Worm (Caenorhabditis elegans): Measurements from ENCODE around the gene flr-1.

The flr-1 gene

ce11 chrX:13456442-13456841 lies at the start of gene flr-1:
Gene flr-1 (minus strand): TSS chrX:13456542.
- no peak for TF ChIP-seq zip-5 (tag; optimal IDR thresholded peaks at IDR 0.05)
- no peak for TF ChIP-seq nfya-1 (tag; optimal IDR thresholded peaks at IDR 0.05)
- TF ChIP-seq ceh-18 (tag; optimal IDR thresholded peaks at IDR 0.05), result no peak
- TF ChIP-seq T23F11.4 (GFP tag; optimal IDR thresholded peaks at IDR 0.05), result no peak
- TF ChIP-seq unc-55 (GFP tag; optimal IDR thresholded peaks at IDR 0.05), result no peak
- TF ChIP-seq ceh-45 (GFP tag; IDR thresholded peaks at IDR 0.05), result no peak
- TF ChIP-seq elt-4 (tag; optimal IDR thresholded peaks at IDR 0.05), result no peak
- no peak for TF ChIP-seq mec-3 (tag; optimal IDR thresholded peaks at IDR 0.05; ENCODE audit: borderline replicate concordance)
- no peak for TF ChIP-seq pros-1 (tag; optimal IDR thresholded peaks at IDR 0.05)
- no peak for TF ChIP-seq tbx-7 (tag; optimal IDR thresholded peaks at IDR 0.05)
- no peak for TF ChIP-seq ceh-6 (GFP tag; optimal IDR thresholded peaks at IDR 0.05)
- TF ChIP-seq fkh-6 (tag; optimal IDR thresholded peaks at IDR 0.05), result no peak
- TF ChIP-seq unc-3 (GFP tag; conservative IDR thresholded peaks at IDR 0.05), result no peak
- no peak for TF ChIP-seq unc-3 (tag; optimal IDR thresholded peaks at IDR 0.05)
- TF ChIP-seq nhr-11 (tag; optimal IDR thresholded peaks at IDR 0.05), result no peak
- no peak for TF ChIP-seq ceh-24 (tag; optimal IDR thresholded peaks at IDR 0.05)
- no peak for TF ChIP-seq madf-2 (tag; optimal IDR thresholded peaks at IDR 0.05)
- no peak for TF ChIP-seq lin-11 (tag; optimal IDR thresholded peaks at IDR 0.05)
- no peak for TF ChIP-seq ceh-34 (tag; optimal IDR thresholded peaks at IDR 0.05)

ce11 chrX:13506043-13506442 lies 49.7 kb upstream of the flr-1 start:
- TF ChIP-seq ceh-31 (tag; optimal IDR thresholded peaks at IDR 0.05) (peak; percentile 8), unc-42 (tag; optimal IDR thresholded peaks at IDR 0.05) (peak; percentile 42), ceh-24 (tag; optimal IDR thresholded peaks at IDR 0.05) (no peak)

ce11 chrX:13505201-13505600 lies 48.9 kb upstream of the flr-1 start:
- TF ChIP-seq unc-42 (tag; optimal IDR thresholded peaks at IDR 0.05) (peak; percentile 5), T23F11.4 (GFP tag; optimal IDR thresholded peaks at IDR 0.05) (no peak)

ce11 chrX:13503839-13504238 lies 47.5 kb upstream of the flr-1 start:
- TF ChIP-seq dmd-4 (tag; optimal IDR thresholded peaks at IDR 0.05; ENCODE audit: borderline replicate concordance), result peak; percentile 25
- peak; percentile 34 for TF ChIP-seq unc-42 (tag; optimal IDR thresholded peaks at IDR 0.05)
- TF ChIP-seq F13H6.1 (tag; optimal IDR thresholded peaks at IDR 0.05), result no peak
- TF ChIP-seq ceh-14 (tag; optimal IDR thresholded peaks at IDR 0.05), result peak; percentile 1
- TF ChIP-seq ceh-9 (tag; optimal IDR thresholded peaks at IDR 0.05), result no peak
- TF ChIP-seq unc-3 (GFP tag; conservative IDR thresholded peaks at IDR 0.05), result no peak
- no peak for TF ChIP-seq unc-3 (tag; optimal IDR thresholded peaks at IDR 0.05)
- no peak for TF ChIP-seq fax-1 (tag; optimal IDR thresholded peaks at IDR 0.05)
- no peak for TF ChIP-seq pag-3 (tag; optimal IDR thresholded peaks at IDR 0.05; ENCODE audit: borderline replicate concordance)
- TF ChIP-seq ceh-19 (GFP tag; optimal IDR thresholded peaks at IDR 0.05), result peak; percentile 2
- peak; percentile 51 for TF ChIP-seq sdc-2 (tag; optimal IDR thresholded peaks at IDR 0.05)
- no peak for TF ChIP-seq ztf-16 (tag; optimal IDR thresholded peaks at IDR 0.05)
- TF ChIP-seq nfya-1 (tag; optimal IDR thresholded peaks at IDR 0.05), result peak; percentile 19
- TF ChIP-seq nhr-11 (tag; optimal IDR thresholded peaks at IDR 0.05), result no peak
- peak; percentile 43 for TF ChIP-seq ceh-31 (tag; optimal IDR thresholded peaks at IDR 0.05)

ce11 chrX:13502282-13502681 lies 45.9 kb upstream of the flr-1 start:
- TF ChIP-seq ceh-31 (tag; optimal IDR thresholded peaks at IDR 0.05) (peak; percentile 79), unc-42 (tag; optimal IDR thresholded peaks at IDR 0.05) (peak; percentile 65), nfya-1 (tag; optimal IDR thresholded peaks at IDR 0.05) (peak; percentile 27), npax-4 (tag; optimal IDR thresholded peaks at IDR 0.05) (no peak), sdc-2 (tag; optimal IDR thresholded peaks at IDR 0.05) (peak; percentile 26)

ce11 chrX:13500568-13500967 lies 44.2 kb upstream of the flr-1 start, which contains the start of gene sad-1:
Gene sad-1 (minus strand): TSS chrX:13500668.
- no peak for TF ChIP-seq gmeb-2 (tag; optimal IDR thresholded peaks at IDR 0.05)
- no peak for TF ChIP-seq hlh-15 (tag; optimal IDR thresholded peaks at IDR 0.05)
- TF ChIP-seq ama-1 (optimal IDR thresholded peaks at IDR 0.05), result no peak
- TF ChIP-seq hlh-6 (tag; optimal IDR thresholded peaks at IDR 0.05), result no peak
- TF ChIP-seq ceh-14 (tag; optimal IDR thresholded peaks at IDR 0.05), result no peak
- no peak for TF ChIP-seq ceh-22 (tag; optimal IDR thresholded peaks at IDR 0.05)
- TF ChIP-seq C38D4.7 (GFP tag; optimal IDR thresholded peaks at IDR 0.05), result no peak
- TF ChIP-seq pax-1 (tag; optimal IDR thresholded peaks at IDR 0.05), result no peak
- TF ChIP-seq eyg-1 (tag; optimal IDR thresholded peaks at IDR 0.05), result no peak
- TF ChIP-seq fkh-6 (tag; optimal IDR thresholded peaks at IDR 0.05), result no peak
